Worm (Caenorhabditis elegans): ENCODE results near the gene dhhc-14.

Gene dhhc-14

DNA sequence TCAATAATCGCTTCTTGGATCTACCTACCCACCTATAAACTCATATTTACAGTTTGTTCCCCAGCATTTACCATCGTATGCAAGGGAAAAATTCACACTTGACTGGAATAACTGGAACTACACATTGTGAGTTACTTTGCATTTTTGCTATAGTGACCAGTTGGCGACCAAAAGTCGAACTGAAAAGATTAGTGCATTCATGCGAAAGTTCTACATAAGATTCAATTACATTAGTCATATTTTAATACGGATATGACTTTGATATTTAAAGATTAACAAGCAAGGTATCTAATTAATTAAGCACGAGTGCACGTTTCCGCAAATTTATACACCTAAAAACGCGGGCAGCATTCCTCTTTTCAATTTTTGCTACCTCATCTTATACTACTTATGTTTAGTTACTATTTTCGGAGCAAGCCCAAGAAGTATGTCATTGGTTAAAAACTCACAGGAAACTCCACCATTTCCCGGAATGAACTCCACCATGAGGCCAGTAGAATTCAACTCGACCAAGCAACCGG is 19.0 kb downstream of the dhhc-14 start, which contains the start of gene jmjd-3.1:
Gene jmjd-3.1, plus strand, starts transcription at position 51 of the 521 bp plus-strand sequence.
- no peak for TF ChIP-seq zag-1 (tag; optimal IDR thresholded peaks at IDR 0.05)
- TF ChIP-seq fkh-2 (tag; optimal IDR thresholded peaks at IDR 0.05): no peak
- TF ChIP-seq pha-4 (tag; optimal IDR thresholded peaks at IDR 0.05): no peak
- no peak for TF ChIP-seq R02D3.7 (tag; optimal IDR thresholded peaks at IDR 0.05)
- TF ChIP-seq ceh-9 (tag; optimal IDR thresholded peaks at IDR 0.05): no peak
- TF ChIP-seq ceh-28 (tag; optimal IDR thresholded peaks at IDR 0.05): no peak
- no peak for TF ChIP-seq nhr-23 (tag; optimal IDR thresholded peaks at IDR 0.05)
- TF ChIP-seq mml-1 (tag; optimal IDR thresholded peaks at IDR 0.05): no peak
- TF ChIP-seq eor-1 (tag; optimal IDR thresholded peaks at IDR 0.05): no peak
- no peak for TF ChIP-seq lin-15B (tag; optimal IDR thresholded peaks at IDR 0.05)

DNA sequence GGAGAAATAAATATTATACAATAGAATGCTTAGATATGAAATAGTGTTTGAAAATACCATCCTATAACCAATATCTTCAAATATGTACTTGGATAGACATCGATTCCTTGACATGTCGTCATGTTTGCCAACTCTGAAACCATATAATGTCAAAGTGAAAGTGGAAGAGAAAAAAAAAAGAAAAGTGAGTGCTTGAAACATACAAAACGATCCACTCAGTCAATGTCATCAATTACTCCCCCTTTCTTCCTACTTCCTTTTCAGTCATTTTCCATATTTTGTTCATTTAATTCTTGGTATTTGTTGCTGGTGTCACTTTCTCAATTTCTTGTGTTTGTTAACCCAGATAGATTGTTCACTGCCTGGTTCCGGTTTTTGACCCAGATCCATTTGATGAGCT is 28.1 kb downstream of the dhhc-14 start, which contains the start of gene F18E9.4:
Gene F18E9.4, plus strand, starts transcription at position 301 of the 400 bp plus-strand sequence.
- TF ChIP-seq nhr-28 (tag; optimal IDR thresholded peaks at IDR 0.05): no peak
- no peak for TF ChIP-seq sea-2 (GFP tag; optimal IDR thresholded peaks at IDR 0.05)
- no peak for TF ChIP-seq daf-12 (tag; optimal IDR thresholded peaks at IDR 0.05)
- no peak for TF ChIP-seq unc-39 (tag; optimal IDR thresholded peaks at IDR 0.05)
- TF ChIP-seq jun-1 (tag; optimal IDR thresholded peaks at IDR 0.05): no peak
- TF ChIP-seq ceh-9 (tag; optimal IDR thresholded peaks at IDR 0.05): no peak
- TF ChIP-seq nhr-77 (tag; optimal IDR thresholded peaks at IDR 0.05): no peak
- TF ChIP-seq ztf-4 (tag; optimal IDR thresholded peaks at IDR 0.05): no peak
- no peak for TF ChIP-seq nhr-67 (tag; optimal IDR thresholded peaks at IDR 0.05)

DNA sequence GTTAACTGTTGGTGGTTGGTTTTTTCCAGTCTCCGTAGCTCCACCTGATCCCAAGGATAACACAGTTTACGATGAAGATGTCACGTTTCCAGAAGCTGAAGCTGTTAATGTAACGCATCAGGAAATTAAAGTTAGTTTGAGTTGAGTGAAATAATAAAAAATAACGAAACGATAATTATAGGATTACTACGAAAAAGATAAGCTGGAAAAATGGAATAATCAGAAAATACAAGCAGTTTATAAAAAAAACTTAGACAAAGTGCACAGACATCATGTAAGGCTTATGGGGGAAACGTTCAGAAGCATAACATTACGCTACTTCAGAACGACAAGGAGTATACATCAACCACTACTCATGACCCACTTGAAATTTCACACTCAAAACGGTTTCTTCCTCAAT is 29.4 kb downstream of the dhhc-14 start, which contains the start of gene F18E9.8:
Gene F18E9.8, minus strand, starts transcription at position 101 of the 400 bp plus-strand sequence.
- TF ChIP-seq elt-3 (tag; optimal IDR thresholded peaks at IDR 0.05) (no peak), sea-2 (GFP tag; optimal IDR thresholded peaks at IDR 0.05) (no peak), ZK546.5 (tag; optimal IDR thresholded peaks at IDR 0.05) (no peak), snpc-4 (tag; optimal IDR thresholded peaks at IDR 0.05) (no peak), ceh-82 (tag; optimal IDR thresholded peaks at IDR 0.05) (no peak), unc-39 (tag; optimal IDR thresholded peaks at IDR 0.05) (no peak), nhr-12 (tag; optimal IDR thresholded peaks at IDR 0.05) (no peak), lin-15B (tag; optimal IDR thresholded peaks at IDR 0.05) (no peak), jun-1 (tag; optimal IDR thresholded peaks at IDR 0.05) (no peak), nhr-28 (tag; optimal IDR thresholded peaks at IDR 0.05) (no peak), lsy-12 (tag; optimal IDR thresholded peaks at IDR 0.05) (no peak), nhr-67 (tag; optimal IDR thresholded peaks at IDR 0.05) (no peak), nhr-76 (tag; optimal IDR thresholded peaks at IDR 0.05) (no peak), nhr-11 (tag; optimal IDR thresholded peaks at IDR 0.05) (no peak), R02D3.7 (tag; optimal IDR thresholded peaks at IDR 0.05) (no peak), tbx-2 (tag; optimal IDR thresholded peaks at IDR 0.05) (no peak)

DNA sequence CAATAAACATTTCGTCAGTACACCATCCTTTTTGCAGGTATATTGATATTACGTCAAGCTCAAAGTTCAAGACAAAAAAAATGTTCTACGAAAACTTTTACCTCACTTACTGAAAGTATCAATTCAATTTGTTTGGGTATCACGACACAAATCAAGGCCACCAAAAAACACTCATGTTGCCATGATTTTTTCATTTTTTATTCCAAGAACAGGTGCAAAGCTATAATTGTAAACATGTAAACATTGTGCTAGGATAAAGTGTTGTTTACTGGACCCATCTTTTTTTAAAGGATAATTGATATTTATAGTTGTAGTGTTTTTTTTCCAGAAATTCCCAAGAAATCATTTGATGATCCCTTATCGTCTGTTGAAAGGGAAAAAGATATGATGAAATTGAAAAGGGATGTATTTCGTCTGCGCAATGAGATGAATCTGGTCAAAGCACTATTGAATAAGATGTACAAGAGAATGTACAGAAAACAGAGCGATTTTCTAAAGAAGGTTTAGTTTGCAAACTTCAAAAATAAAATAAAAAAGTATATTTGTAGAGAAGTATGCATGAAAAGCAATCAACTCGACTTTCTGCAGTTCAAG is 30.8 kb downstream of the dhhc-14 start:
- TF ChIP-seq nhr-11 (tag; optimal IDR thresholded peaks at IDR 0.05): peak; percentile 21
- TF ChIP-seq fos-1 (tag; optimal IDR thresholded peaks at IDR 0.05): no peak

- TF ChIP-seq nhr-25 (tag; optimal IDR thresholded peaks at IDR 0.05) (peak; percentile 59), nhr-77 (tag; optimal IDR thresholded peaks at IDR 0.05) (no peak), elt-1 (tag; optimal IDR thresholded peaks at IDR 0.05) (peak; percentile 51)
Measured at ce11 chrX:8584825-8585384, 32.8 kb downstream of the dhhc-14 start.

- no peak for TF ChIP-seq fkh-2 (tag; optimal IDR thresholded peaks at IDR 0.05)
- no peak for TF ChIP-seq nhr-23 (tag; optimal IDR thresholded peaks at IDR 0.05)
- TF ChIP-seq R02D3.7 (tag; optimal IDR thresholded peaks at IDR 0.05): no peak
- no peak for TF ChIP-seq ceh-9 (tag; optimal IDR thresholded peaks at IDR 0.05)
- no peak for TF ChIP-seq nhr-25 (tag; optimal IDR thresholded peaks at IDR 0.05)
- no peak for TF ChIP-seq ZK546.5 (tag; optimal IDR thresholded peaks at IDR 0.05)
- no peak for TF ChIP-seq jun-1 (tag; optimal IDR thresholded peaks at IDR 0.05)
- TF ChIP-seq ama-1 (optimal IDR thresholded peaks at IDR 0.05): no peak
- no peak for TF ChIP-seq nhr-77 (tag; optimal IDR thresholded peaks at IDR 0.05)
- no peak for TF ChIP-seq nhr-12 (tag; optimal IDR thresholded peaks at IDR 0.05)
- TF ChIP-seq elt-1 (tag; optimal IDR thresholded peaks at IDR 0.05): no peak
- no peak for TF ChIP-seq fkh-10 (GFP tag; optimal IDR thresholded peaks at IDR 0.05)
- no peak for TF ChIP-seq nhr-237 (tag; optimal IDR thresholded peaks at IDR 0.05)
- TF ChIP-seq unc-62 (GFP tag; optimal IDR thresholded peaks at IDR 0.05): no peak
- no peak for TF ChIP-seq ceh-82 (tag; optimal IDR thresholded peaks at IDR 0.05)
- no peak for TF ChIP-seq nhr-43 (tag; optimal IDR thresholded peaks at IDR 0.05; ENCODE audit: poor library complexity, severe bottlenecking)
- no peak for TF ChIP-seq egl-5 (tag; optimal IDR thresholded peaks at IDR 0.05)
- no peak for TF ChIP-seq elt-3 (tag; optimal IDR thresholded peaks at IDR 0.05)
Measured at ce11 chrX:8585837-8586236, 33.8 kb downstream of the dhhc-14 start, which contains the start of gene F18E9.3. TSS of gene F18E9.3 (plus strand) at chrX:8586147.
